Worm (Caenorhabditis elegans): ENCODE measurements around the gene sre-11.

sre-11 gene

DNA sequence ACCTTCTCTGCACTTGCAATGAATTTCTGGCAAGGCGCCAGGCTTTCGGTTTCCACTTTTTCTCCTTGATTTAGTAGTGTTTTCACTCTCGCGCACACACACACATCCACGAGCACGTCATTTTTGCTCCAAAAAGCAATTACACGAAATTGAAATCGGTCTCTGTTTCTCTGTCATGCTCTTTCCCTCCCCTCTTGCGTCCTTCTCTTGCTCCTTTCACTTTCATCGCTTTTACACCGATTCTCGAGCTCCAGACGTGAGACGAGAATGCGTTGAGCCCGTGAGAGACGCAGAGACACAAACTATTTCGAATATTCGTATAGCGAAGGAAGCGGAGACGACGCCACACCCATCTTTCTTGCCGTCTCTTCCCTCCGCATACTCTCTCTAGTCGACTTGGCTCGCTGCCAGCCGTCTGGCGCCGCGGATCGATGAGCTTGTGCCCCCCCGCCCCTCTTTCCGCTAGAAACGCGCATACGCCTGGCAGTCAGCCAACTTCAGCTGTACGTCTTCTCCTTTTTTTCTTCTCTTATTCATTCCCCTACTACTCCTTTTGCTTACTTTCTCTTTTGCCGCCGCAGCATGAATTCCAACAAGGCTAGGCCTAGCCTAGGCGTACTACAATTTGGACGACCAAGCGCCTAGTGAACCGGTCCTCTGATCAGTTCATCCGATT is 44.4 kb upstream of the sre-11 start (continued):
- TF ChIP-seq cnd-1 (tag; optimal IDR thresholded peaks at IDR 0.05) (no peak), unc-62 (GFP tag; optimal IDR thresholded peaks at IDR 0.05) (no peak), sem-2 (GFP tag; optimal IDR thresholded peaks at IDR 0.05) (no peak)

DNA sequence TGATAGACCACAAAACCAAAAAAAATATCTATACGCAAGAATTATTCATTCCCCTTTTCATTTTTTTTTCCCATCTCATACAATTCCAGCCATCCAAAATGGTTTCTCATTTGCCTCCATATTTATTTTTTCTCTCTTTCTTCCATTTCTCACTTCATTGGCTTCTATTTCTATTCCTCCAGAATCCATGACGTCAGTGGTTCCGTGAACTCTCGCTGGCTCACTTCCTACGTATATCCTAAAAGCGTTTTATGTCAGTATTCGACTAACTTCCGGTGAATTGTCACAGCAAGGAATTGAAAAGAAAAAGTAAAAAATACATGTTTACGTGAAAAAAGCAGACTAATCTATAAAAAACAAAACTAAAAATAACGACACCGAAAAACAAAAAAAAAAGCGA is 43.2 kb upstream of the sre-11 start:
- TF ChIP-seq ceh-83 (GFP tag; optimal IDR thresholded peaks at IDR 0.05) (no peak), nhr-2 (tag; optimal IDR thresholded peaks at IDR 0.05) (no peak), unc-62 (GFP tag; optimal IDR thresholded peaks at IDR 0.05) (no peak), unc-39 (tag; optimal IDR thresholded peaks at IDR 0.05) (no peak), ztf-11 (tag; optimal IDR thresholded peaks at IDR 0.05) (no peak), drap-1 (GFP tag; optimal IDR thresholded peaks at IDR 0.05) (no peak), pha-4 (tag; optimal IDR thresholded peaks at IDR 0.05) (no peak), cnd-1 (tag; optimal IDR thresholded peaks at IDR 0.05) (no peak), nhr-76 (tag; optimal IDR thresholded peaks at IDR 0.05) (no peak), ceh-39 (tag; optimal IDR thresholded peaks at IDR 0.05) (no peak), elt-1 (tag; optimal IDR thresholded peaks at IDR 0.05; ENCODE audit: borderline replicate concordance, insufficient read depth) (no peak), zip-8 (tag; optimal IDR thresholded peaks at IDR 0.05) (no peak), lsy-2 (tag; optimal IDR thresholded peaks at IDR 0.05) (no peak), tbx-8 (GFP tag; optimal IDR thresholded peaks at IDR 0.05) (no peak), bed-3 (GFP tag; optimal IDR thresholded peaks at IDR 0.05) (no peak), blmp-1 (tag; optimal IDR thresholded peaks at IDR 0.05) (no peak), nhr-237 (tag; optimal IDR thresholded peaks at IDR 0.05) (no peak), nhr-12 (tag; optimal IDR thresholded peaks at IDR 0.05) (no peak), lin-13 (tag; optimal IDR thresholded peaks at IDR 0.05) (no peak)

DNA sequence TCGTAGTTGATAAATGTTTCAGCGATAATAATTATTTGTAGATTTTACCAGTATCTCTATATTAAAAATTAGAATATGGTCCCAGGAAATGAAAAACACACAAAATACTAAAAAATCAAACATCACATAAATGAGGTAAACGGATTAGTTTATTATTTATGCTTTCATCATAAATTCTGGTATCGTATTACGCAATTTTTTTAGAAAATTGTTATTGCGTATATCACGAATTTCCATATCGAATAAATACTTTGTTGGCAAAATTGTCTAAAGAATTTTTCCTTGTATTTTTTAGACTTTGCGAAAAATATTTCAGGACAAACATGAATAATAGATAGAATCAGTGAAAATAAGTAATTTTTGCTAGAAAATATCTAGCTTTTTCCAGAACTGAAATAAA is 42.4 kb upstream of the sre-11 start:
- TF ChIP-seq elt-1 (tag; optimal IDR thresholded peaks at IDR 0.05; ENCODE audit: borderline replicate concordance, insufficient read depth): no peak
- peak; percentile 68 for TF ChIP-seq zip-8 (tag; optimal IDR thresholded peaks at IDR 0.05)

DNA sequence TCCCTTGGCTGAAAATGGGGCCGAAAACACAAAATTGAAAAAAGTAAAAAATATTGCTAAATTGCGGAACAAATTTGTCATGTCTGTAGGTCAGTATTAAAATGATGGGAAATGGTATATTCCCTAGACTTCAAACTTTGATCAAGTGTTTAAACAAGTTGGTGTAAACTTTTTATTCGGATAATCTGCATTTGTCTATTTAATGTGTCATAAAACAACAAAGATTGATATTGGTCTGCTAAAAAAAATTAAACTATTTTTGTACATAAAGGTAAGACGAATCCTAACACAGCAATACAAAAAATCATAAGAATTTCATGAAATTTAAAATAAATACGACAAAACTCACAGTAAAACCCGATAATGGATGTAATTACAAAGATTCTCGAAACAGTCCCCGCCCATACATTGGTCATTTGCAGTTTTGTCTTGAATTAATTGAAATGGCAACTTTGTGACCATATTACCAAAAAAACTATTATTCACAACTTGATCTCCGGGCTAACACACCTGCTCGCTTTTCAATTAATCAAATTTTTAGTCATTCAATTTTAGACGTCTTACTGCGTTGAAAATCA is 40.3 kb upstream of the sre-11 start, which contains the start of the genes ZK105.6 and ZK105.8:
Gene ZK105.6 (minus strand): TSS at position 101 of the 578 bp plus-strand sequence.
Gene ZK105.8 (plus strand): TSS at position 528 of the 578 bp plus-strand sequence.
- TF ChIP-seq ces-1 (GFP tag; optimal IDR thresholded peaks at IDR 0.05) (peak; percentile 16), ham-2 (GFP tag; optimal IDR thresholded peaks at IDR 0.05) (no peak), nhr-237 (tag; optimal IDR thresholded peaks at IDR 0.05) (no peak)

DNA sequence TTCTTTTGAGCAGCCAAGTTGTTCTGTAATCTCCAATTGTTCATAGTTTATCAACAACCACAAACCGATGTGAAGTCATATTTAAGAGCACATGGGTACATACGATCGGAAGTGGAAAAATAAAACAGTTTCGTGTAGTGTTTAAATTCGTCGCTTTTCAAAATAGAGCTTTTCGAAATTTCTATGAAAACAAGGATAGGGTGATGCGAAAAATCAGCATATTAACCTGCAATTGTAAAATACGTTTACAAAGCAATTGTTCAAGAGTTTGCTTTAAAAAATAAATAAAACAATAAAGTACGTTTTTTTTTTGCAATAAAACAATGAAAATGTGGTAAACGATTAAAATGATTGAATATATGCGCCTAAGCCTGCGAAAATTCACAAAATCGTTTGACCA is 38.2 kb upstream of the sre-11 start, which contains the start of gene ZK105.14:
Gene ZK105.14 (minus strand): TSS at position 101 of the 400 bp plus-strand sequence.
- TF ChIP-seq elt-3 (tag; optimal IDR thresholded peaks at IDR 0.05) (no peak), blmp-1 (tag; optimal IDR thresholded peaks at IDR 0.05) (no peak), nhr-237 (tag; optimal IDR thresholded peaks at IDR 0.05) (no peak), mab-5 (tag; optimal IDR thresholded peaks at IDR 0.05) (no peak), unc-120 (tag; optimal IDR thresholded peaks at IDR 0.05; ENCODE audit: poor library complexity, severe bottlenecking) (no peak)

DNA sequence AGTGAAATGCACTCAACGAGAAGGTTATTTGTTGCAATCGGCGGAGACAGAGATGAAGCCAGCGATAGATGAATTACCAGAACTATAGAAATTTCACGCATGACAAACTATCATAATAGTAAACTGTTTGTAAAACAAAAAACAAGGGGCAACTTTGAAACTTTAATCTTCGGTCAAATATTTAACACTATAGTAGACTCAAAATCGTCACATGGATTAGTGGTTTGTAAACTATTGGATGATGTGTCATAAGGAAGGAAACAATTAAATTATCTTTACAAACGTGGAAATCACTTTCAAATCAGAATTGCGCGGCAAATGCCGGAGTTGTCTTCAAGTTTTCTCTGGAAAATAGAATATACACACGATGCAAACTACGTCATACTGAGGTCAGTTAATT is 33.9 kb upstream of the sre-11 start, which contains the start of gene ZK105.5:
Gene ZK105.5 (minus strand): TSS at position 101 of the 400 bp plus-strand sequence.
- no peak for TF ChIP-seq cnd-1 (tag; optimal IDR thresholded peaks at IDR 0.05)
- TF ChIP-seq ceh-39 (tag; optimal IDR thresholded peaks at IDR 0.05): no peak
- TF ChIP-seq unc-62 (GFP tag; optimal IDR thresholded peaks at IDR 0.05): no peak
- no peak for TF ChIP-seq sem-2 (GFP tag; optimal IDR thresholded peaks at IDR 0.05)
- TF ChIP-seq ces-1 (GFP tag; optimal IDR thresholded peaks at IDR 0.05): no peak
- no peak for TF ChIP-seq M03D4.4 (tag; optimal IDR thresholded peaks at IDR 0.05)
- no peak for TF ChIP-seq mab-5 (tag; optimal IDR thresholded peaks at IDR 0.05)
- TF ChIP-seq ham-2 (GFP tag; optimal IDR thresholded peaks at IDR 0.05): no peak
- TF ChIP-seq drap-1 (GFP tag; optimal IDR thresholded peaks at IDR 0.05): no peak
- TF ChIP-seq unc-39 (tag; optimal IDR thresholded peaks at IDR 0.05): no peak
- TF ChIP-seq ceh-43 (GFP tag; optimal IDR thresholded peaks at IDR 0.05): no peak

Measured in whole organism, mixed stage, embryonic.